Fruit fly (Drosophila melanogaster) whole organism, adult: ENCODE measurements around the gene Rai1.

Experiments
- CG11617 ChIP-seq: fragments of 200-800 bp; sonication (Bioruptor generic); optimal IDR thresholded peaks from 2 replicates; lab custom pipeline; 2017; ENCODE audit warnings: mild to moderate bottlenecking, missing biosample characterization, missing genetic modification reagents, missing genetic modification characterization
- CG12768 ChIP-seq: fragments of 200-800 bp; sonication (Bioruptor generic); optimal IDR thresholded peaks from 2 replicates; lab custom pipeline; 2017; ENCODE audit warnings: missing biosample characterization, missing genetic modification characterization, mild to moderate bottlenecking, moderate library complexity, missing genetic modification reagents
- CG14711 ChIP-seq: fragments of 200-800 bp; sonication (Bioruptor generic); optimal IDR thresholded peaks from 2 replicates; lab custom pipeline; 2018; ENCODE audit warnings: missing biosample characterization, mild to moderate bottlenecking, missing genetic modification characterization, moderate library complexity
- CG1620 ChIP-seq: fragments of 200-800 bp; sonication (Bioruptor generic); optimal IDR thresholded peaks from 2 replicates; lab custom pipeline; 2016; ENCODE audit warnings: missing biosample characterization, missing genetic modification characterization
- CG33017 ChIP-seq: fragments of 200-800 bp; sonication (Bioruptor generic); optimal IDR thresholded peaks from 2 replicates; lab custom pipeline; 2018; ENCODE audit warnings: missing biosample characterization, mild to moderate bottlenecking, missing genetic modification characterization, moderate library complexity
- CG5204 ChIP-seq: fragments of 200-800 bp; sonication (Bioruptor generic); optimal IDR thresholded peaks from 2 replicates; lab custom pipeline; 2016; ENCODE audit warnings: missing biosample characterization, missing genetic modification characterization
- CG7101 ChIP-seq: fragments of 200-800 bp; sonication (Bioruptor generic); optimal IDR thresholded peaks from 2 replicates; lab custom pipeline; 2018; ENCODE audit warnings: missing biosample characterization, mild to moderate bottlenecking, missing genetic modification characterization, moderate library complexity
- Clk ChIP-seq: fragments of 200-800 bp; sonication (Bioruptor generic); optimal IDR thresholded peaks from 2 replicates; lab custom pipeline; 2017; ENCODE audit warnings: missing biosample characterization, missing genetic modification characterization
- Crg-1 ChIP-seq: fragments of 200-800 bp; sonication (Bioruptor generic); optimal IDR thresholded peaks from 2 replicates; lab custom pipeline; 2016; ENCODE audit warnings: missing biosample characterization, missing genetic modification characterization
- Hr96 ChIP-seq: fragments of 200-800 bp; sonication (Bioruptor generic); optimal IDR thresholded peaks from 2 replicates; lab custom pipeline; 2016; ENCODE audit warnings: missing biosample characterization, missing genetic modification characterization
- Mnt ChIP-seq: fragments of 200-800 bp; sonication (Bioruptor generic); optimal IDR thresholded peaks from 2 replicates; lab custom pipeline; 2016; ENCODE audit warnings: missing biosample characterization, mild to moderate bottlenecking, missing genetic modification characterization
- bab1 ChIP-seq: fragments of 200-800 bp; sonication (Bioruptor generic); optimal IDR thresholded peaks from 3 replicates; lab custom pipeline; 2019; ENCODE audit warnings: missing biosample characterization, mild to moderate bottlenecking, missing genetic modification characterization, moderate library complexity
- cic ChIP-seq: fragments of 200-800 bp; sonication (Bioruptor generic); optimal IDR thresholded peaks from 2 replicates; lab custom pipeline; 2017; ENCODE audit warnings: missing biosample characterization, mild to moderate bottlenecking, missing genetic modification characterization, moderate library complexity
- cnc ChIP-seq, 2 experiments: fragments of >200 bp; optimal IDR thresholded peaks; 2 replicates each; lab custom pipeline; 2017
- kay ChIP-seq: fragments of 200-800 bp; sonication (Bioruptor generic); peaks from one replicate; lab custom pipeline; 2016; ENCODE audit warnings: missing biosample characterization, missing genetic modification characterization, borderline replicate concordance
- ovo ChIP-seq: fragments of 200-800 bp; sonication (Bioruptor generic); optimal IDR thresholded peaks from 2 replicates; lab custom pipeline; 2016; ENCODE audit warnings: missing biosample characterization, missing genetic modification characterization
- pad ChIP-seq: fragments of 200-800 bp; sonication (Bioruptor generic); optimal IDR thresholded peaks from 3 replicates; lab custom pipeline; 2017; ENCODE audit warnings: missing biosample characterization, missing genetic modification characterization, mild to moderate bottlenecking, moderate library complexity, missing genetic modification reagents
- tj ChIP-seq: fragments of 200-800 bp; sonication (Bioruptor generic); optimal IDR thresholded peaks from 3 replicates; lab custom pipeline; 2017; ENCODE audit warnings: missing biosample characterization, mild to moderate bottlenecking, missing genetic modification characterization, moderate library complexity
- toe ChIP-seq: fragments of 200-800 bp; sonication (Bioruptor generic); optimal IDR thresholded peaks from 2 replicates; lab custom pipeline; 2016; ENCODE audit warnings: missing biosample characterization, missing genetic modification characterization

Gene Rai1

dm6 chrX:16775083-16775482 is 28.1 kb downstream of the Rai1 start:
- TF ChIP-seq CG14711: no peak
- TF ChIP-seq cic: no peak
- no peak for TF ChIP-seq CG33017 (tag; lab: Kevin White, UChicago)
- no peak for TF ChIP-seq CG12768 (GFP tag; lab: Kevin White, UChicago)

dm6 chrX:16774201-16775061 is 28.7 kb downstream of the Rai1 start:
- TF ChIP-seq CG5204 (no peak), Clk (GFP tag; lab: Kevin White, UChicago) (no peak), Mnt (no peak), Hr96 (GFP tag; lab: Kevin White, UChicago) (no peak), bab1 (GFP tag; lab: Kevin White, UChicago) (no peak), cnc (optimal IDR thresholded peaks at IDR 0.05; lab: Kevin White, UChicago) (no peak), toe (GFP tag; lab: Kevin White, UChicago) (no peak), Crg-1 (GFP tag; lab: Kevin White, UChicago) (no peak), CG7101 (tag; lab: Kevin White, UChicago) (no peak), CG12768 (GFP tag; lab: Kevin White, UChicago) (no peak), pad (GFP tag; lab: Kevin White, UChicago) (no peak)

dm6 chrX:16772882-16773827 is 30.0 kb downstream of the Rai1 start:
- TF ChIP-seq Clk (GFP tag; lab: Kevin White, UChicago): no peak
- peak; percentile 9 for TF ChIP-seq CG14711

dm6 chrX:16768770-16769169 is 34.4 kb downstream of the Rai1 start:
- TF ChIP-seq bab1 (GFP tag; lab: Kevin White, UChicago) (no peak), ovo (no peak)

- no peak for TF ChIP-seq cnc (optimal IDR thresholded peaks at IDR 0.05; lab: Kevin White, UChicago)
- TF ChIP-seq CG5204: no peak
- TF ChIP-seq Clk (GFP tag; lab: Kevin White, UChicago): no peak
- TF ChIP-seq tj (GFP tag; lab: Kevin White, UChicago): no peak
- TF ChIP-seq CG33017 (tag; lab: Kevin White, UChicago): no peak
- no peak for TF ChIP-seq Crg-1 (GFP tag; lab: Kevin White, UChicago)
- no peak for TF ChIP-seq CG1620
- no peak for TF ChIP-seq pad (GFP tag; lab: Kevin White, UChicago)
- no peak for TF ChIP-seq toe (GFP tag; lab: Kevin White, UChicago)
- no peak for TF ChIP-seq Mnt
- TF ChIP-seq kay: no peak
- no peak for TF ChIP-seq cic
- TF ChIP-seq ovo: no peak
- no peak for TF ChIP-seq Hr96 (GFP tag; lab: Kevin White, UChicago)
Measured at dm6 chrX:16766868-16767431, 36.2 kb downstream of the Rai1 start.

- TF ChIP-seq cnc (optimal IDR thresholded peaks at IDR 0.05; lab: Kevin White, UChicago): no peak
Measured at dm6 chrX:16765809-16766208, 37.3 kb downstream of the Rai1 start.

- TF ChIP-seq pad (GFP tag; lab: Kevin White, UChicago) (no peak), toe (GFP tag; lab: Kevin White, UChicago) (no peak), bab1 (GFP tag; lab: Kevin White, UChicago) (no peak), ovo (no peak), CG7101 (tag; lab: Kevin White, UChicago) (no peak), tj (GFP tag; lab: Kevin White, UChicago) (no peak), kay (no peak), Crg-1 (GFP tag; lab: Kevin White, UChicago) (no peak), CG11617 (GFP tag; lab: Kevin White, UChicago) (no peak), Clk (GFP tag; lab: Kevin White, UChicago) (no peak), cic (no peak)
Measured at dm6 chrX:16764955-16765354, 38.2 kb downstream of the Rai1 start.
